Worm (Caenorhabditis elegans): ENCODE measurements around the gene srh-85.

DNA sequence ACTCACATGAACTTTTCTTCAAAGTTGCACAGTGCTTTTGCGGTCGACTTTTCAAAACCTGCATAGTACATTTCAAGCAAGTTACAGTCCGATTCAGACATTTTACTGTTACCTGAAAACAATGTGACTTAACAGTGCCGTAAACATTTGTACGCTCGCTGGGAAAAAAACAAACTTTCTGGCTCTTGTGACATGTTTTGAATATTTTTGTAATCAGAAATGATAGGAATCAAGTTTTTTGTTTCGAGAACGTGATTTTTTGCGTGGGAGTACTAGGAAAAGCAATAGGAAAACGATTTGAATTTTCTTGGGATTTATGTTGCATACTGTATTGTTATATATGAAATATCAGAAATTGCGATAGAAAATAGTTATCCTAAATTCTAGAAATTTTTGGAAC is 8.8 kb upstream of the srh-85 start, which contains the start of gene srw-120:
- TF ChIP-seq snpc-4 (tag; optimal IDR thresholded peaks at IDR 0.05) (no peak), blmp-1 (tag; optimal IDR thresholded peaks at IDR 0.05) (no peak), lin-13 (tag; optimal IDR thresholded peaks at IDR 0.05) (no peak), nhr-237 (tag; optimal IDR thresholded peaks at IDR 0.05) (no peak), tbx-8 (GFP tag; optimal IDR thresholded peaks at IDR 0.05) (no peak), nhr-12 (tag; optimal IDR thresholded peaks at IDR 0.05) (no peak), elt-1 (tag; optimal IDR thresholded peaks at IDR 0.05; ENCODE audit: borderline replicate concordance, insufficient read depth) (no peak), unc-62 (GFP tag; optimal IDR thresholded peaks at IDR 0.05) (no peak), mep-1 (tag; optimal IDR thresholded peaks at IDR 0.05) (no peak)
